Fruit fly (Drosophila melanogaster) whole organism, embryonic: Measurements from ENCODE around the gene pes.

Experiments used
- Adf1 ChIP-seq: fragments of 200-800 bp; sonication (Bioruptor generic); IDR thresholded peaks from 2 replicates; pipeline ENCODE4 v1.3.6; 2022; ENCODE audit warnings: missing biosample characterization, missing genetic modification characterization
- Aef1 ChIP-seq: fragments of 200-800 bp; sonication (Bioruptor generic); IDR thresholded peaks from 3 replicates; pipeline ENCODE4 v1.3.6; 2022; ENCODE audit warnings: missing biosample characterization, missing genetic modification characterization
- Antp ChIP-seq: fragments of 200-800 bp; sonication (Bioruptor generic); optimal IDR thresholded peaks from 3 replicates; lab custom pipeline; 2016; ENCODE audit warnings: missing biosample characterization, missing genetic modification characterization
- Atf-2 ChIP-seq: fragments of 200-800 bp; sonication (Bioruptor generic); optimal IDR thresholded peaks from 2 replicates; lab custom pipeline; 2016; ENCODE audit warnings: missing biosample characterization, missing genetic modification characterization
- CG10267 ChIP-seq: fragments of 200-800 bp; sonication (Bioruptor generic); optimal IDR thresholded peaks from 2 replicates; lab custom pipeline; 2018; ENCODE audit warnings: missing biosample characterization, mild to moderate bottlenecking, missing genetic modification characterization, moderate library complexity
- CG10959 ChIP-seq: fragments of 200-800 bp; sonication (Bioruptor generic); IDR thresholded peaks from 2 replicates; pipeline ENCODE4 v1.3.6; 2022; ENCODE audit warnings: missing biosample characterization, missing genetic modification characterization
- CG11085 ChIP-seq: fragments of 200-800 bp; sonication (Bioruptor generic); IDR thresholded peaks from 2 replicates; pipeline ENCODE4 v1.3.6; 2022; ENCODE audit warnings: missing biosample characterization, missing genetic modification characterization
- CG11504 ChIP-seq: fragments of 200-800 bp; sonication (Bioruptor generic); optimal IDR thresholded peaks from 3 replicates; lab custom pipeline; 2019; ENCODE audit warnings: missing biosample characterization, mild to moderate bottlenecking, missing genetic modification characterization, moderate library complexity
- CG12155 ChIP-seq: fragments of 200-800 bp; sonication (Bioruptor generic); optimal IDR thresholded peaks from 3 replicates; lab custom pipeline; 2016; ENCODE audit warnings: missing biosample characterization, missing genetic modification characterization
- CG14667 ChIP-seq: fragments of 200-800 bp; sonication (Bioruptor generic); IDR thresholded peaks from 2 replicates; pipeline ENCODE4 v1.3.6; 2022; ENCODE audit warnings: missing biosample characterization, missing genetic modification characterization
- CG15514 ChIP-seq: fragments of 200-800 bp; sonication (Bioruptor generic); optimal IDR thresholded peaks from 3 replicates; lab custom pipeline; 2017; ENCODE audit warnings: missing biosample characterization, missing genetic modification characterization, mild to moderate bottlenecking, moderate library complexity, missing genetic modification reagents
- CG17802 ChIP-seq: fragments of 200-800 bp; sonication (Bioruptor generic); optimal IDR thresholded peaks from 2 replicates; lab custom pipeline; 2018; ENCODE audit warnings: missing biosample characterization, mild to moderate bottlenecking, missing genetic modification characterization, moderate library complexity
- CG18764 ChIP-seq: fragments of 200-800 bp; sonication (Bioruptor generic); optimal IDR thresholded peaks from 3 replicates; lab custom pipeline; 2016; ENCODE audit warnings: missing biosample characterization, missing genetic modification characterization
- CG2116 ChIP-seq: fragments of 200-800 bp; sonication (Bioruptor generic); optimal IDR thresholded peaks from 3 replicates; lab custom pipeline; 2018; ENCODE audit warnings: missing biosample characterization, mild to moderate bottlenecking, missing genetic modification characterization
- CG32532 ChIP-seq: fragments of 200-800 bp; sonication (Bioruptor generic); IDR thresholded peaks from 2 replicates; pipeline ENCODE4 v1.3.6; 2022; ENCODE audit warnings: missing biosample characterization, missing genetic modification characterization
- CG3847 ChIP-seq: fragments of 200-800 bp; sonication (Bioruptor generic); IDR thresholded peaks from 2 replicates; pipeline ENCODE4 v1.3.6; 2022; ENCODE audit warnings: missing biosample characterization, missing genetic modification characterization
- CG3995 ChIP-seq: fragments of 200-800 bp; sonication (Bioruptor generic); optimal IDR thresholded peaks from 3 replicates; lab custom pipeline; 2016; ENCODE audit warnings: missing biosample characterization, missing genetic modification characterization
- CG4707 ChIP-seq: fragments of 200-800 bp; sonication (Bioruptor generic); optimal IDR thresholded peaks from 2 replicates; lab custom pipeline; 2018; ENCODE audit warnings: missing biosample characterization, mild to moderate bottlenecking, missing genetic modification characterization, moderate library complexity
- CG4820 ChIP-seq: fragments of 200-800 bp; sonication (Bioruptor generic); optimal IDR thresholded peaks from 3 replicates; lab custom pipeline; 2016; ENCODE audit warnings: missing biosample characterization, missing genetic modification characterization
- CG6272 ChIP-seq: fragments of 200-800 bp; sonication (Bioruptor generic); IDR thresholded peaks from 2 replicates; pipeline ENCODE4 v1.3.6; 2022; ENCODE audit warnings: missing biosample characterization, missing genetic modification characterization
- CG7271 ChIP-seq: fragments of 200-800 bp; sonication (Bioruptor generic); optimal IDR thresholded peaks from 2 replicates; lab custom pipeline; 2018; ENCODE audit warnings: missing biosample characterization, mild to moderate bottlenecking, missing genetic modification characterization, moderate library complexity
- CG7963 ChIP-seq: fragments of 200-800 bp; sonication (Bioruptor generic); IDR thresholded peaks from 3 replicates; pipeline ENCODE4 v1.3.6; 2022; ENCODE audit warnings: missing biosample characterization, missing genetic modification characterization; ENCODE audit not compliant: partially characterized antibody
- CG7987 ChIP-seq: fragments of 200-800 bp; sonication (Bioruptor generic); optimal IDR thresholded peaks from 2 replicates; lab custom pipeline; 2018; ENCODE audit warnings: missing biosample characterization, mild to moderate bottlenecking, missing genetic modification characterization, moderate library complexity
- CG8765 ChIP-seq: fragments of 200-800 bp; sonication (Bioruptor generic); IDR thresholded peaks from 2 replicates; pipeline ENCODE4 v1.3.6; 2022; ENCODE audit warnings: missing biosample characterization, missing genetic modification characterization
- CTCF ChIP-seq: fragments of 200-800 bp; sonication (Bioruptor generic); optimal IDR thresholded peaks from 2 replicates; lab custom pipeline; 2017; ENCODE audit warnings: missing biosample characterization, mild to moderate bottlenecking, missing genetic modification characterization, moderate library complexity
- CkIIα-i1 ChIP-seq: fragments of 200-800 bp; sonication (Bioruptor generic); IDR thresholded peaks from 2 replicates; pipeline ENCODE4 v1.3.6; 2022; ENCODE audit warnings: missing biosample characterization, missing genetic modification characterization
- E2f2 ChIP-seq: fragments of 200-800 bp; sonication (Bioruptor generic); IDR thresholded peaks from 2 replicates; pipeline ENCODE4 v1.3.6; 2022; ENCODE audit warnings: missing biosample characterization, missing genetic modification characterization
- H15 ChIP-seq: fragments of 200-800 bp; sonication (Bioruptor generic); IDR thresholded peaks from 3 replicates; pipeline ENCODE4 v1.3.6; 2022; ENCODE audit warnings: missing biosample characterization, missing genetic modification characterization
- HHEX ChIP-seq: fragments of 200-800 bp; sonication (Bioruptor generic); optimal IDR thresholded peaks from 3 replicates; lab custom pipeline; 2017; ENCODE audit warnings: missing biosample characterization, mild to moderate bottlenecking, missing genetic modification characterization, missing genetic modification reagents
- HLH54F ChIP-seq: fragments of 200-800 bp; sonication (Bioruptor generic); optimal IDR thresholded peaks from 3 replicates; lab custom pipeline; 2016; ENCODE audit warnings: missing biosample characterization, missing genetic modification characterization
- Hr39 ChIP-seq: fragments of >200 bp; optimal IDR thresholded peaks from 2 replicates; lab custom pipeline; 2017
- Myb ChIP-seq: fragments of 200-800 bp; sonication (Bioruptor generic); optimal IDR thresholded peaks from 2 replicates; lab custom pipeline; 2016; ENCODE audit warnings: missing biosample characterization, missing genetic modification characterization
- NK7.1 ChIP-seq: fragments of 200-800 bp; sonication (Bioruptor generic); optimal IDR thresholded peaks from 3 replicates; lab custom pipeline; 2016; ENCODE audit warnings: missing biosample characterization, missing genetic modification characterization
- Nf-YB ChIP-seq: fragments of 200-800 bp; sonication (Bioruptor generic); optimal IDR thresholded peaks from 3 replicates; lab custom pipeline; 2019; ENCODE audit warnings: missing biosample characterization, mild to moderate bottlenecking, missing genetic modification characterization, moderate library complexity
- Sox100B ChIP-seq: fragments of 200-800 bp; sonication (Bioruptor generic); optimal IDR thresholded peaks from 3 replicates; lab custom pipeline; 2018; ENCODE audit warnings: missing biosample characterization, mild to moderate bottlenecking, missing genetic modification characterization
- ac ChIP-seq: fragments of 200-800 bp; sonication (Bioruptor generic); optimal IDR thresholded peaks from 3 replicates; lab custom pipeline; 2017; ENCODE audit warnings: missing biosample characterization, mild to moderate bottlenecking, missing genetic modification characterization
- caup ChIP-seq: fragments of 200-800 bp; sonication (Bioruptor generic); optimal IDR thresholded peaks from 3 replicates; lab custom pipeline; 2017; ENCODE audit warnings: missing biosample characterization, mild to moderate bottlenecking, missing genetic modification characterization, moderate library complexity; ENCODE audit not compliant: severe bottlenecking
- dmrt99B ChIP-seq: fragments of 200-800 bp; sonication (Bioruptor generic); optimal IDR thresholded peaks from 2 replicates; lab custom pipeline; 2018; ENCODE audit warnings: missing biosample characterization, mild to moderate bottlenecking, missing genetic modification characterization, moderate library complexity
- lov ChIP-seq, 2 experiments: fragments of 200-800 bp in 1 of 2; fragments of >200 bp in 1 of 2; sonication (Bioruptor generic) in 1 of 2; IDR thresholded peaks in 1 of 2; optimal IDR thresholded peaks in 1 of 2; 2 replicates in 1 of 2; 3 replicates in 1 of 2; pipeline versions ENCODE4 v1.3.6 to Lab custom; 2017 to 2022; ENCODE audit warnings: missing biosample characterization in 1 of 2, missing genetic modification characterization in 1 of 2
- mld ChIP-seq: fragments of 200-800 bp; sonication (Bioruptor generic); IDR thresholded peaks from 3 replicates; pipeline ENCODE4 v1.3.6; 2022; ENCODE audit warnings: missing biosample characterization, missing genetic modification characterization; ENCODE audit not compliant: partially characterized antibody
- nerfin-2 ChIP-seq: fragments of 200-800 bp; sonication (Bioruptor generic); IDR thresholded peaks from 2 replicates; pipeline ENCODE4 v1.3.6; 2022; ENCODE audit warnings: missing biosample characterization, missing genetic modification characterization; ENCODE audit not compliant: partially characterized antibody
- odd ChIP-seq: fragments of 200-800 bp; sonication (Bioruptor generic); optimal IDR thresholded peaks from 2 replicates; lab custom pipeline; 2017; ENCODE audit warnings: missing biosample characterization, mild to moderate bottlenecking, missing genetic modification characterization
- pita ChIP-seq: fragments of 200-800 bp; sonication (Bioruptor generic); optimal IDR thresholded peaks from 2 replicates; lab custom pipeline; 2017; ENCODE audit warnings: missing biosample characterization, mild to moderate bottlenecking, missing genetic modification characterization
- psq ChIP-seq: fragments of 200-800 bp; sonication (Bioruptor generic); optimal IDR thresholded peaks from 2 replicates; lab custom pipeline; 2017; ENCODE audit warnings: missing biosample characterization, missing genetic modification characterization
- slou ChIP-seq: fragments of 200-800 bp; sonication (Bioruptor generic); optimal IDR thresholded peaks from 3 replicates; lab custom pipeline; 2016; ENCODE audit warnings: missing biosample characterization, missing genetic modification characterization
- tio ChIP-seq: fragments of 200-800 bp; sonication (Bioruptor generic); optimal IDR thresholded peaks from 2 replicates; lab custom pipeline; 2017; ENCODE audit warnings: missing biosample characterization, missing genetic modification characterization, inconsistent platforms
- toy ChIP-seq: fragments of 200-800 bp; sonication (Bioruptor generic); IDR thresholded peaks from 2 replicates; pipeline ENCODE4 v1.3.6; 2022; ENCODE audit warnings: missing biosample characterization, missing genetic modification characterization
- yki ChIP-seq: fragments of >200 bp; optimal IDR thresholded peaks from 3 replicates; lab custom pipeline; 2018
- zf30C ChIP-seq: fragments of 200-800 bp; sonication (Bioruptor generic); optimal IDR thresholded peaks from 3 replicates; lab custom pipeline; 2018; ENCODE audit warnings: missing biosample characterization, mild to moderate bottlenecking, missing genetic modification characterization

Gene pes

DNA sequence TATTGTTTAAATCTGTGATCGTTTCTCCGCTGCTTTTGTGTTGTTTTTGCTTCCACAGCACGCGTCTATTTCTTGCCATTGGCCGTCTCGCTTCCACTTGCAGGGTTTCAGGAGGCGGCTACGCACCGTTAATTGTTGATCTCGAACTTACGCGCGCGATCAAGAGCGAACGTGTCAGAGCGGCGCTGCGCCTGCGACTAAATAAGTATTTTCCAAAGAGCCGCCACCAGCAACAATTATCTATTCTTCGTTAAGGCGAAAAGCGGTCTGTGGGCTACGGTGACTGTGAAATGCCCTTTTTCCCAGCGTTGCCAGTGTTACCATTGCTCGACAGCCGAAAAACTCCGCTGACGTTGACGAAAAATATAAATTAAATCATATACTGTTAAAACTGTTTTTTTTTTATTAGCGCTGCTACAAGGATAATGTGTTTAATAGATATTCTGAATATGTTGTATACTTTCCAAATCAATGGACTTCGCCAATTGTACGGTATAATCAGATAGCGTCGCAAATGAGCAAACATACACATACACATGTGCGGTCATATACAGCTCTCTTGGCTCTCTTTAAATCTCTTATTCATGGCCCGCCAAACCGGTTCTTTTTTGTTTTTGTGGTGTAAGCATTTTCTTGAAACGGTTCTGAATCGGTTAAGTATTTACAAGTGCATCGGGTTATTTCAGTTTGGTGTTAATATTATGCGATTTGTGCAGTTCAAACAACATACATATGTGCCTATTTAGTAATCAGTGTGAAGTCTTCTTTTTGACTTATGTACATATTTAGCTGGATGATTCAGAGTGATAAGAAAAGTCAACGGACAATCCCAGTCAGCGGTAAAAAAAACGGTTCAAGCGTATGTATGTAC lies at the start of gene pes (continued):
- TF ChIP-seq caup (GFP tag; lab: Kevin White, UChicago) (peak; percentile 92), Atf-2 (GFP tag; lab: Kevin White, UChicago) (peak; percentile 86), toy (GFP tag; lab: Robert Waterston, UW) (peak; percentile 84), CkIIα-i1 (GFP tag; lab: Robert Waterston, UW) (peak; percentile 50; the same call in 1 of the 2 replicates), CG14667 (GFP tag; lab: Robert Waterston, UW) (peak; percentile 90), CG7987 (peak; percentile 63), CG10267 (peak; percentile 89), Sox100B (GFP tag; lab: Kevin White, UChicago) (peak; percentile 93), HHEX (peak; percentile 93), NK7.1 (GFP tag; lab: Kevin White, UChicago) (peak; percentile 86), dmrt99B (tag; lab: Kevin White, UChicago) (peak; percentile 94), Antp (GFP tag; lab: Kevin White, UChicago) (peak; percentile 81), CG17802 (tag; lab: Kevin White, UChicago) (peak; percentile 61), psq (GFP tag; lab: Kevin White, UChicago) (peak; percentile 71), CG6272 (peak; percentile 87), E2f2 (GFP tag; lab: Robert Waterston, UW) (peak; percentile 75), CG10959 (GFP tag; lab: Robert Waterston, UW) (peak; percentile 89), lov (optimal IDR thresholded peaks at IDR 0.05; lab: Kevin White, UChicago) (no peak), lov (GFP tag; IDR thresholded peaks at IDR 0.05; lab: Robert Waterston, UW) (peak; percentile 68; the same call in 1 of the 3 replicates), HLH54F (GFP tag; lab: Kevin White, UChicago) (peak; percentile 78), CG18764 (GFP tag; lab: Kevin White, UChicago) (peak; percentile 83), ac (GFP tag; lab: Kevin White, UChicago) (peak; percentile 69), CG3847 (GFP tag; lab: Robert Waterston, UW) (peak; percentile 90), CG32532 (GFP tag; lab: Robert Waterston, UW) (peak; percentile 96), CG7271 (peak; percentile 67), nerfin-2 (no peak), CG15514 (GFP tag; lab: Kevin White, UChicago) (peak; percentile 83), CG11085 (peak; percentile 90), CG12155 (GFP tag; lab: Kevin White, UChicago) (peak; percentile 77), CG7963 (GFP tag; lab: Robert Waterston, UW) (0 out of 3 replicates have a peak, but pooled peaks have one; percentile 46), zf30C (GFP tag; lab: Kevin White, UChicago) (peak; percentile 15), mld (peak; percentile 69; the same call in 2 of the 3 replicates), Nf-YB (GFP tag; lab: Kevin White, UChicago) (no peak), Myb (GFP tag; lab: Kevin White, UChicago) (no peak), yki (peak; percentile 25), Adf1 (GFP tag; lab: Robert Waterston, UW) (peak; percentile 76), pita (GFP tag; lab: Kevin White, UChicago) (no peak), CG4707 (GFP tag; lab: Kevin White, UChicago) (peak; percentile 66), CG3995 (GFP tag; lab: Kevin White, UChicago) (peak; percentile 70), CG11504 (tag; lab: Kevin White, UChicago) (peak; percentile 93), CG2116 (GFP tag; lab: Kevin White, UChicago) (peak; percentile 72), CG4820 (peak; percentile 92), CG8765 (GFP tag; lab: Robert Waterston, UW) (peak; percentile 87), Hr39 (lab: Kevin White, UChicago) (no peak), Aef1 (GFP tag; lab: Robert Waterston, UW) (peak; percentile 92), tio (GFP tag; lab: Kevin White, UChicago) (peak; percentile 30), CTCF (GFP tag; lab: Kevin White, UChicago) (peak; percentile 53), odd (GFP tag; lab: Kevin White, UChicago) (peak; percentile 72), slou (GFP tag; lab: Kevin White, UChicago) (peak; percentile 85), H15 (GFP tag; lab: Robert Waterston, UW) (peak; percentile 93)
